Fruit fly (Drosophila melanogaster) whole organism, adult: ENCODE data around the gene Pph13.
A peak's percentile ranks its signal among the peaks of the same experiment; 100 is the strongest.

ENCODE experiments used
- CG11617 ChIP-seq: fragments of 200-800 bp; sonication (Bioruptor generic); optimal IDR thresholded peaks from 2 replicates; lab custom pipeline; 2017; ENCODE audit warnings: mild to moderate bottlenecking, missing biosample characterization, missing genetic modification reagents, missing genetic modification characterization
- CG12768 ChIP-seq: fragments of 200-800 bp; sonication (Bioruptor generic); optimal IDR thresholded peaks from 2 replicates; lab custom pipeline; 2017; ENCODE audit warnings: missing biosample characterization, missing genetic modification characterization, mild to moderate bottlenecking, moderate library complexity, missing genetic modification reagents
- CG14711 ChIP-seq: fragments of 200-800 bp; sonication (Bioruptor generic); optimal IDR thresholded peaks from 2 replicates; lab custom pipeline; 2018; ENCODE audit warnings: missing biosample characterization, mild to moderate bottlenecking, missing genetic modification characterization, moderate library complexity
- CG1620 ChIP-seq: fragments of 200-800 bp; sonication (Bioruptor generic); optimal IDR thresholded peaks from 2 replicates; lab custom pipeline; 2016; ENCODE audit warnings: missing biosample characterization, missing genetic modification characterization
- CG33017 ChIP-seq: fragments of 200-800 bp; sonication (Bioruptor generic); optimal IDR thresholded peaks from 2 replicates; lab custom pipeline; 2018; ENCODE audit warnings: missing biosample characterization, mild to moderate bottlenecking, missing genetic modification characterization, moderate library complexity
- CG5204 ChIP-seq: fragments of 200-800 bp; sonication (Bioruptor generic); optimal IDR thresholded peaks from 2 replicates; lab custom pipeline; 2016; ENCODE audit warnings: missing biosample characterization, missing genetic modification characterization
- CG7045 ChIP-seq: fragments of 200-800 bp; sonication (Bioruptor generic); optimal IDR thresholded peaks from 2 replicates; lab custom pipeline; 2017; ENCODE audit warnings: missing biosample characterization, mild to moderate bottlenecking, missing genetic modification characterization
- CG7101 ChIP-seq: fragments of 200-800 bp; sonication (Bioruptor generic); optimal IDR thresholded peaks from 2 replicates; lab custom pipeline; 2018; ENCODE audit warnings: missing biosample characterization, mild to moderate bottlenecking, missing genetic modification characterization, moderate library complexity
- Clk ChIP-seq: fragments of 200-800 bp; sonication (Bioruptor generic); optimal IDR thresholded peaks from 2 replicates; lab custom pipeline; 2017; ENCODE audit warnings: missing biosample characterization, missing genetic modification characterization
- Crg-1 ChIP-seq: fragments of 200-800 bp; sonication (Bioruptor generic); optimal IDR thresholded peaks from 2 replicates; lab custom pipeline; 2016; ENCODE audit warnings: missing biosample characterization, missing genetic modification characterization
- Hr96 ChIP-seq: fragments of 200-800 bp; sonication (Bioruptor generic); optimal IDR thresholded peaks from 2 replicates; lab custom pipeline; 2016; ENCODE audit warnings: missing biosample characterization, missing genetic modification characterization
- Mnt ChIP-seq: fragments of 200-800 bp; sonication (Bioruptor generic); optimal IDR thresholded peaks from 2 replicates; lab custom pipeline; 2016; ENCODE audit warnings: missing biosample characterization, mild to moderate bottlenecking, missing genetic modification characterization
- bab1 ChIP-seq: fragments of 200-800 bp; sonication (Bioruptor generic); optimal IDR thresholded peaks from 3 replicates; lab custom pipeline; 2019; ENCODE audit warnings: missing biosample characterization, mild to moderate bottlenecking, missing genetic modification characterization, moderate library complexity
- cic ChIP-seq: fragments of 200-800 bp; sonication (Bioruptor generic); optimal IDR thresholded peaks from 2 replicates; lab custom pipeline; 2017; ENCODE audit warnings: missing biosample characterization, mild to moderate bottlenecking, missing genetic modification characterization, moderate library complexity
- cnc ChIP-seq, 2 experiments: fragments of >200 bp; optimal IDR thresholded peaks; 2 replicates each; lab custom pipeline; 2017
- kay ChIP-seq: fragments of 200-800 bp; sonication (Bioruptor generic); peaks from one replicate; lab custom pipeline; 2016; ENCODE audit warnings: missing biosample characterization, missing genetic modification characterization, borderline replicate concordance
- ovo ChIP-seq: fragments of 200-800 bp; sonication (Bioruptor generic); optimal IDR thresholded peaks from 2 replicates; lab custom pipeline; 2016; ENCODE audit warnings: missing biosample characterization, missing genetic modification characterization
- pad ChIP-seq: fragments of 200-800 bp; sonication (Bioruptor generic); optimal IDR thresholded peaks from 3 replicates; lab custom pipeline; 2017; ENCODE audit warnings: missing biosample characterization, missing genetic modification characterization, mild to moderate bottlenecking, moderate library complexity, missing genetic modification reagents
- tj ChIP-seq: fragments of 200-800 bp; sonication (Bioruptor generic); optimal IDR thresholded peaks from 3 replicates; lab custom pipeline; 2017; ENCODE audit warnings: missing biosample characterization, mild to moderate bottlenecking, missing genetic modification characterization, moderate library complexity
- toe ChIP-seq: fragments of 200-800 bp; sonication (Bioruptor generic); optimal IDR thresholded peaks from 2 replicates; lab custom pipeline; 2016; ENCODE audit warnings: missing biosample characterization, missing genetic modification characterization

The Pph13 gene

dm6 chr2L:602439-602879, 25.2 kb downstream of the Pph13 start, which contains the start of gene CG13689:
Gene CG13689, plus strand, starts transcription at chr2L:602813.
- TF ChIP-seq tj (GFP tag; lab: Kevin White, UChicago) (no peak), cnc (optimal IDR thresholded peaks at IDR 0.05; lab: Kevin White, UChicago) (no peak), Mnt (GFP tag; lab: Kevin White, UChicago) (no peak), Clk (GFP tag; lab: Kevin White, UChicago) (no peak), pad (peak; percentile 14), CG33017 (no peak), toe (GFP tag; lab: Kevin White, UChicago) (peak; percentile 50), CG5204 (GFP tag; lab: Kevin White, UChicago) (peak; percentile 31), cic (GFP tag; lab: Kevin White, UChicago) (no peak), CG11617 (GFP tag; lab: Kevin White, UChicago) (no peak), CG7101 (no peak), kay (GFP tag; lab: Kevin White, UChicago) (no peak), CG7045 (GFP tag; lab: Kevin White, UChicago) (peak; percentile 29), CG1620 (GFP tag; lab: Kevin White, UChicago) (peak; percentile 44), ovo (peak; percentile 3), Hr96 (peak; percentile 39), CG12768 (no peak), CG14711 (tag; lab: Kevin White, UChicago) (peak; percentile 79), Crg-1 (GFP tag; lab: Kevin White, UChicago) (no peak), bab1 (GFP tag; lab: Kevin White, UChicago) (peak; percentile 38)

- TF ChIP-seq Hr96 (no peak), Clk (GFP tag; lab: Kevin White, UChicago) (no peak), CG5204 (GFP tag; lab: Kevin White, UChicago) (no peak), pad (no peak), CG11617 (GFP tag; lab: Kevin White, UChicago) (no peak), Crg-1 (GFP tag; lab: Kevin White, UChicago) (no peak), CG7045 (GFP tag; lab: Kevin White, UChicago) (no peak), CG7101 (no peak), CG14711 (tag; lab: Kevin White, UChicago) (no peak), CG1620 (GFP tag; lab: Kevin White, UChicago) (no peak), bab1 (GFP tag; lab: Kevin White, UChicago) (no peak), cnc (optimal IDR thresholded peaks at IDR 0.05; lab: Kevin White, UChicago) (no peak), ovo (no peak)
Observed at dm6 chr2L:604060-604459, 26.8 kb downstream of the Pph13 start.

dm6 chr2L:606165-606564, 28.9 kb downstream of the Pph13 start:
- TF ChIP-seq toe (GFP tag; lab: Kevin White, UChicago): no peak
- no peak for TF ChIP-seq bab1 (GFP tag; lab: Kevin White, UChicago)
- TF ChIP-seq CG7045 (GFP tag; lab: Kevin White, UChicago): no peak
- no peak for TF ChIP-seq Crg-1 (GFP tag; lab: Kevin White, UChicago)
- TF ChIP-seq CG5204 (GFP tag; lab: Kevin White, UChicago): no peak
- no peak for TF ChIP-seq Clk (GFP tag; lab: Kevin White, UChicago)
- no peak for TF ChIP-seq CG11617 (GFP tag; lab: Kevin White, UChicago)
- no peak for TF ChIP-seq Mnt (GFP tag; lab: Kevin White, UChicago)
- TF ChIP-seq cnc (optimal IDR thresholded peaks at IDR 0.05; lab: Kevin White, UChicago): no peak
- TF ChIP-seq CG1620 (GFP tag; lab: Kevin White, UChicago): no peak
- no peak for TF ChIP-seq cic (GFP tag; lab: Kevin White, UChicago)
- no peak for TF ChIP-seq CG12768
- no peak for TF ChIP-seq pad
- no peak for TF ChIP-seq kay (GFP tag; lab: Kevin White, UChicago)
- TF ChIP-seq CG14711 (tag; lab: Kevin White, UChicago): no peak
- TF ChIP-seq Hr96: no peak
- no peak for TF ChIP-seq CG7101
- TF ChIP-seq CG33017: no peak
- no peak for TF ChIP-seq tj (GFP tag; lab: Kevin White, UChicago)
- TF ChIP-seq ovo: no peak

- TF ChIP-seq bab1 (GFP tag; lab: Kevin White, UChicago) (no peak), CG7101 (no peak), CG7045 (GFP tag; lab: Kevin White, UChicago) (no peak), CG12768 (no peak), CG11617 (GFP tag; lab: Kevin White, UChicago) (no peak), tj (GFP tag; lab: Kevin White, UChicago) (no peak), CG14711 (tag; lab: Kevin White, UChicago) (no peak), CG33017 (no peak), toe (GFP tag; lab: Kevin White, UChicago) (no peak), CG5204 (GFP tag; lab: Kevin White, UChicago) (no peak), cnc (optimal IDR thresholded peaks at IDR 0.05; lab: Kevin White, UChicago) (no peak)
Observed at dm6 chr2L:606952-607351, 29.7 kb downstream of the Pph13 start.

- TF ChIP-seq CG1620 (GFP tag; lab: Kevin White, UChicago) (no peak), Crg-1 (GFP tag; lab: Kevin White, UChicago) (no peak), cnc (optimal IDR thresholded peaks at IDR 0.05; lab: Kevin White, UChicago) (no peak), bab1 (GFP tag; lab: Kevin White, UChicago) (no peak), toe (GFP tag; lab: Kevin White, UChicago) (no peak), Hr96 (no peak), Mnt (GFP tag; lab: Kevin White, UChicago) (no peak), kay (GFP tag; lab: Kevin White, UChicago) (no peak), CG5204 (GFP tag; lab: Kevin White, UChicago) (no peak), CG7101 (no peak), CG11617 (GFP tag; lab: Kevin White, UChicago) (no peak), CG7045 (GFP tag; lab: Kevin White, UChicago) (no peak), CG33017 (no peak)
Observed at dm6 chr2L:608143-608542, 30.9 kb downstream of the Pph13 start.

dm6 chr2L:609497-609896, 32.2 kb downstream of the Pph13 start:
- TF ChIP-seq CG14711 (tag; lab: Kevin White, UChicago) (no peak), CG11617 (GFP tag; lab: Kevin White, UChicago) (no peak), CG12768 (no peak), Clk (GFP tag; lab: Kevin White, UChicago) (no peak), ovo (no peak), kay (GFP tag; lab: Kevin White, UChicago) (no peak)
